Worm (Caenorhabditis elegans) whole organism, L4 larva: Measurements from ENCODE around the gene Y54G2A.37.

ENCODE experiments used
- F37D6.2 ChIP-seq: sonication (generic microtip); optimal IDR thresholded peaks from 2 replicates; lab custom pipeline; 2016; ENCODE audit warnings: mild to moderate bottlenecking, missing genetic modification characterization, missing compliant biosample characterization
- ZK546.5 ChIP-seq, 2 experiments: sonication (generic microtip); optimal IDR thresholded peaks; 2 replicates each; lab custom pipeline; 2017; ENCODE audit warnings: missing biosample characterization in 2 of 2, missing genetic modification characterization in 2 of 2
- aly-2 ChIP-seq: sonication (generic microtip); optimal IDR thresholded peaks from 2 replicates; lab custom pipeline; 2018; ENCODE audit warnings: missing biosample characterization, missing genetic modification characterization
- ama-1 ChIP-seq: fragments of 150-350 bp; optimal IDR thresholded peaks from 2 replicates; lab custom pipeline; 2014; ENCODE audit warnings: inconsistent platforms, mixed read lengths
- ces-1 ChIP-seq: fragments of 150-350 bp; sonication (generic microtip); optimal IDR thresholded peaks from 4 replicates; lab custom pipeline; 2014; ENCODE audit warnings: missing biosample characterization, missing genetic modification reagents, missing genetic modification characterization
- daf-16 ChIP-seq, 3 experiments: sonication (generic microtip); optimal IDR thresholded peaks; 2 replicates each; lab custom pipeline; 2016 to 2017; ENCODE audit warnings: missing genetic modification characterization in 3 of 3, missing genetic modification reagents in 3 of 3, mild to moderate bottlenecking in 2 of 3, missing compliant biosample characterization in 2 of 3, missing biosample characterization in 1 of 3, moderate library complexity in 1 of 3
- daf-19 ChIP-seq: fragments of 200-800 bp; sonication (Bioruptor generic); conservative IDR thresholded peaks from 2 replicates; pipeline ENCODE4 v1.3.6; 2022; ENCODE audit warnings: missing genetic modification characterization, missing compliant biosample characterization
- dmd-8 ChIP-seq: fragments of 200-800 bp; sonication (Bioruptor generic); IDR thresholded peaks from 2 replicates; pipeline ENCODE4 v1.3.6; 2022; ENCODE audit warnings: missing genetic modification characterization, missing compliant biosample characterization
- dmd-9 ChIP-seq: fragments of 200-800 bp; sonication (Bioruptor generic); IDR thresholded peaks from 2 replicates; pipeline ENCODE4 v1.3.6; 2022; ENCODE audit warnings: missing genetic modification reagents, missing genetic modification characterization, missing compliant biosample characterization
- dpl-1 ChIP-seq: fragments of 150-350 bp; optimal IDR thresholded peaks from 2 replicates; lab custom pipeline; 2014; ENCODE audit warnings: missing biosample characterization, missing genetic modification reagents, missing genetic modification characterization
- duxl-1 ChIP-seq: sonication (generic microtip); optimal IDR thresholded peaks from 2 replicates; lab custom pipeline; 2016; ENCODE audit warnings: mild to moderate bottlenecking, missing genetic modification characterization, moderate library complexity, missing compliant biosample characterization; ENCODE audit not compliant: poor library complexity
- dve-1 ChIP-seq: sonication (generic microtip); optimal IDR thresholded peaks from 2 replicates; lab custom pipeline; 2017; ENCODE audit warnings: antibody characterized with exemption, mild to moderate bottlenecking, missing genetic modification characterization, missing compliant biosample characterization; ENCODE audit not compliant: insufficient read depth
- lin-13 ChIP-seq: fragments of 150-350 bp; optimal IDR thresholded peaks from 2 replicates; lab custom pipeline; 2014; ENCODE audit warnings: missing biosample characterization, missing genetic modification reagents, missing genetic modification characterization
- lin-29 ChIP-seq: fragments of 200-800 bp; sonication (Bioruptor generic); IDR thresholded peaks from 2 replicates; pipeline ENCODE4 v1.3.6; 2022; ENCODE audit warnings: missing genetic modification reagents, missing genetic modification characterization, missing compliant biosample characterization
- lin-38 ChIP-seq: fragments of 200-800 bp; sonication (Bioruptor generic); IDR thresholded peaks from 2 replicates; pipeline ENCODE4 v1.3.6; 2022; ENCODE audit warnings: missing genetic modification reagents, missing genetic modification characterization, missing compliant biosample characterization
- lin-39 ChIP-seq: fragments of 150-350 bp; optimal IDR thresholded peaks from 2 replicates; lab custom pipeline; 2014; ENCODE audit warnings: missing biosample characterization, missing genetic modification reagents, missing genetic modification characterization
- lir-3 ChIP-seq: sonication (generic microtip); optimal IDR thresholded peaks from 2 replicates; lab custom pipeline; 2016; ENCODE audit warnings: mild to moderate bottlenecking, missing genetic modification characterization, missing compliant biosample characterization
- lsy-2 ChIP-seq, 2 experiments: fragments of 150-350 bp in 1 of 2; sonication (generic microtip) in 1 of 2; optimal IDR thresholded peaks; 2 replicates each; lab custom pipeline; 2014 to 2017; ENCODE audit warnings: missing biosample characterization in 2 of 2, missing genetic modification characterization in 2 of 2
- mep-1 ChIP-seq: fragments of 150-350 bp; sonication (generic microtip); optimal IDR thresholded peaks from 3 replicates; lab custom pipeline; 2014; ENCODE audit warnings: missing biosample characterization, missing genetic modification characterization
- mes-2 ChIP-seq: sonication (generic microtip); optimal IDR thresholded peaks from 2 replicates; lab custom pipeline; 2016; ENCODE audit warnings: missing genotype, mild to moderate bottlenecking, missing genetic modification characterization, missing compliant biosample characterization; ENCODE audit not compliant: poor library complexity, severe bottlenecking
- mxl-3 ChIP-seq: fragments of 200-800 bp; sonication (Bioruptor generic); optimal IDR thresholded peaks from 2 replicates; lab custom pipeline; 2018; ENCODE audit warnings: mild to moderate bottlenecking, missing genetic modification characterization, missing compliant biosample characterization
- nhr-10 ChIP-seq: fragments of 150-350 bp; optimal IDR thresholded peaks from 2 replicates; lab custom pipeline; 2014; ENCODE audit warnings: missing biosample characterization, missing genetic modification characterization
- nhr-48 ChIP-seq: sonication (generic microtip); optimal IDR thresholded peaks from 2 replicates; lab custom pipeline; 2016; ENCODE audit warnings: mild to moderate bottlenecking, missing genetic modification characterization, missing compliant biosample characterization
- nhr-76 ChIP-seq: fragments of 150-350 bp; optimal IDR thresholded peaks from 2 replicates; lab custom pipeline; 2014; ENCODE audit warnings: missing biosample characterization, missing genetic modification characterization
- nhr-77 ChIP-seq: fragments of 150-350 bp; optimal IDR thresholded peaks from 2 replicates; lab custom pipeline; 2014; ENCODE audit warnings: missing biosample characterization, missing genetic modification characterization
- pha-4 ChIP-seq, 2 experiments: fragments of 150-350 bp in 1 of 2; fragments of 200-800 bp in 1 of 2; sonication (Bioruptor generic) in 1 of 2; IDR thresholded peaks in 1 of 2; optimal IDR thresholded peaks in 1 of 2; 2 replicates each; pipeline versions ENCODE4 v1.3.6 to Lab custom; 2014 to 2022; ENCODE audit warnings: missing genetic modification characterization in 2 of 2, missing genetic modification reagents in 2 of 2, missing biosample characterization in 1 of 2, missing compliant biosample characterization in 1 of 2
- php-3 ChIP-seq: fragments of 200-800 bp; sonication (Bioruptor generic); IDR thresholded peaks from 2 replicates; pipeline ENCODE4 v1.3.6; 2022; ENCODE audit warnings: missing genetic modification reagents, missing genetic modification characterization, missing compliant biosample characterization
- saeg-2 ChIP-seq: fragments of 200-800 bp; sonication (Bioruptor generic); IDR thresholded peaks from 2 replicates; pipeline ENCODE4 v1.3.6; 2022; ENCODE audit warnings: missing genetic modification reagents, missing genetic modification characterization, missing compliant biosample characterization
- sdz-12 ChIP-seq: fragments of 200-800 bp; sonication (Bioruptor generic); optimal IDR thresholded peaks from 2 replicates; lab custom pipeline; 2018; ENCODE audit warnings: mild to moderate bottlenecking, missing genetic modification characterization, missing compliant biosample characterization
- tag-97 ChIP-seq: fragments of 200-800 bp; sonication (Bioruptor generic); IDR thresholded peaks from 2 replicates; pipeline ENCODE4 v1.3.6; 2022; ENCODE audit warnings: missing genetic modification characterization, missing compliant biosample characterization
- zag-1 ChIP-seq: fragments of 150-350 bp; optimal IDR thresholded peaks from 2 replicates; lab custom pipeline; 2014; ENCODE audit warnings: missing biosample characterization, missing genetic modification characterization
- zfp-2 ChIP-seq: sonication (generic microtip); optimal IDR thresholded peaks from 2 replicates; lab custom pipeline; 2016; ENCODE audit warnings: mild to moderate bottlenecking, missing genetic modification characterization, missing compliant biosample characterization
- zip-2 ChIP-seq: fragments of 150-350 bp; optimal IDR thresholded peaks from 2 replicates; lab custom pipeline; 2014; ENCODE audit warnings: missing biosample characterization, missing genetic modification characterization
- ztf-11 ChIP-seq: fragments of 150-350 bp; optimal IDR thresholded peaks from 2 replicates; lab custom pipeline; 2014; ENCODE audit warnings: missing biosample characterization, missing genetic modification characterization
- ztf-7 ChIP-seq: fragments of 150-350 bp; optimal IDR thresholded peaks from 2 replicates; lab custom pipeline; 2014; ENCODE audit warnings: missing biosample characterization, missing genetic modification characterization

Gene Y54G2A.37

DNA sequence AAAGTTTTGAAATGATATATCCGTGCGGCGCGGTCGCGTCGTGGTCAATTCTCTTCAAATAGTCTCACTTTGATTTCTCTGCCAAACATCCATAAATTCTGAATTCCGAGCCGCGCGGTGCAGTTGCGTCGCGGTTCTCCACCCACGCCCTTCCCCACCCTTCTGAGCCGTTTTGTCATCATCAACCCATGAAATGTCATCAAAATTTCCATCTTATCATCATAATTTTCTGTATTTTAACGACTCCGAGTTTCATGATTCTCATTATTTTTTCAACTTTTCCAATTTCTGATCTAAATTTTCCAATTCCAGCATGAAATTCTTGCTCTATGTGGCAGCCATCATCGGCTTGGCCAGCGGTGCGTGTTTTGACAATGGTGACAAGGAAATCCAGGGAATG, 21.7 kb downstream of the Y54G2A.37 start, which contains the start of gene clec-84:
TSS of gene clec-84 (plus strand) at position 301 of the 400 bp plus-strand sequence.
- TF ChIP-seq lin-38 (GFP tag; lab: Robert Waterston, UW) (no peak), lir-3 (no peak), ZK546.5 (tag; optimal IDR thresholded peaks at IDR 0.05; lab: Kevin White, UChicago) (no peak), mxl-3 (GFP tag; lab: Kevin White, UChicago) (no peak), lin-39 (no peak), nhr-77 (tag; lab: Kevin White, UChicago) (no peak), ztf-7 (tag; lab: Kevin White, UChicago) (no peak), aly-2 (tag; lab: Kevin White, UChicago) (no peak), daf-16 (GFP tag; optimal IDR thresholded peaks at IDR 0.05; lab: Kevin White, UChicago) (no peak), daf-16 (tag; optimal IDR thresholded peaks at IDR 0.05; lab: Kevin White, UChicago) (no peak), nhr-76 (tag; lab: Kevin White, UChicago) (no peak)
- TF ChIP-seq, all 104 proteins: peak for 0

DNA sequence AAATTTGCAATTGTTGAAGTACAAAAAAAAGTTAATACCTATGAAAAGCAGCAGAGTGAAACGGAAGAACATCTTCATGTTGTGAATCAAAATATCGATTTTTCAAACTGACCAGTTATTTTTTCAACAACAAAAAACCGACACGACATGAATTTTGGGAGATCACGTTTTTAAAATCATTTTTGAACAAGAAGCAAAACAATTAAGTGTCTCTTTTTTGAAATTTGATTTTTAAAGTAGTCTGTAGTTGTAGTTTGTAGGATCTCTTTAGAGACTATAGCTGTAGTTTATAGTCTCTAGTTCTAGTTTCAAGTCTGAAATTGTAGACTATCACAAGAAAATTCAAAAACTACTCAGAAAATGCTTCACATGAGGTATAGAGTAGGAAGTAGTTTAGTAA, 23.4 kb downstream of the Y54G2A.37 start, which contains the start of gene Y54G2A.15:
TSS of gene Y54G2A.15 (minus strand) at position 101 of the 400 bp plus-strand sequence.
- TF ChIP-seq ztf-11 (tag; lab: Kevin White, UChicago) (no peak), tag-97 (GFP tag; lab: Robert Waterston, UW) (no peak), dmd-9 (GFP tag; lab: Robert Waterston, UW) (no peak), zag-1 (tag; lab: Kevin White, UChicago) (no peak), F37D6.2 (tag; lab: Kevin White, UChicago) (no peak), lin-13 (GFP tag; lab: Kevin White, UChicago) (no peak), mes-2 (tag; lab: Kevin White, UChicago) (no peak), saeg-2 (GFP tag; lab: Robert Waterston, UW) (no peak), duxl-1 (tag; lab: Kevin White, UChicago) (no peak), zfp-2 (tag; lab: Kevin White, UChicago) (no peak), dmd-8 (GFP tag; lab: Robert Waterston, UW) (no peak), lin-29 (GFP tag; lab: Robert Waterston, UW) (no peak), daf-19 (GFP tag; lab: Robert Waterston, UW) (no peak), zip-2 (tag; lab: Kevin White, UChicago) (no peak), ces-1 (no peak), php-3 (no peak), nhr-48 (tag; lab: Kevin White, UChicago) (no peak), mxl-3 (GFP tag; lab: Kevin White, UChicago) (no peak)

DNA sequence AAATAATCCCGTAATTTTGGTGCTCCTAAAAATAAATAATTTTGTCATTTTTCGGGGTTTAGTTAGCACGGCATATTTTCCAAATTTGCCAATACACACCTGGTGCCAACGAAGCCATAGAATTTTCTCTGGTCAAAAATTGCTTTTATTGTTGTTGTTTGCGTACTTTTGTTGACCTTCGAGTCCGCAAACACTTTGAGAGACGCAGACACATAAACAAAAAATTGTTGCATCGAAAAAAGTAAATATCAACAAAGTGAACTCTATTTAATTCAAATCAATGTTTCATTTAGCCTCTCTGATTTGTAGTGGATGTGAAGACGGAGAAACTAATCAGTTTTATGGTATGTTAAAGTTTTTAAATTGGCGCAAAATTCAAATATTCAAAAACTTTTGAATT, 25.8 kb downstream of the Y54G2A.37 start, which contains the start of gene Y54G2A.40:
TSS of gene Y54G2A.40 (plus strand) at position 213 of the 400 bp plus-strand sequence.
- TF ChIP-seq daf-16 (GFP tag; optimal IDR thresholded peaks at IDR 0.05; lab: Kevin White, UChicago) = peak in 1 of 2 experiments; percentile 81
- peak; percentile 91 for TF ChIP-seq daf-16 (tag; optimal IDR thresholded peaks at IDR 0.05; lab: Kevin White, UChicago)
- no peak for TF ChIP-seq sdz-12 (GFP tag; lab: Kevin White, UChicago)
- peak; percentile 4 for TF ChIP-seq nhr-77 (tag; lab: Kevin White, UChicago)
- TF ChIP-seq mes-2 (tag; lab: Kevin White, UChicago) = peak; percentile 62
- TF ChIP-seq lsy-2 (tag; optimal IDR thresholded peaks at IDR 0.05; lab: Kevin White, UChicago) = peak in 1 of 2 experiments; percentile 76
- TF ChIP-seq dve-1 (tag; lab: Kevin White, UChicago) = peak; percentile 28
- TF ChIP-seq dpl-1 = peak; percentile 33
- no peak for TF ChIP-seq pha-4 (GFP tag; IDR thresholded peaks at IDR 0.05; lab: Robert Waterston, UW)
- peak; percentile 80 for TF ChIP-seq pha-4 (tag; optimal IDR thresholded peaks at IDR 0.05; lab: Kevin White, UChicago)
- peak; percentile 30; the same call in 1 of the 2 replicates for TF ChIP-seq lin-38 (GFP tag; lab: Robert Waterston, UW)
- no peak for TF ChIP-seq aly-2 (tag; lab: Kevin White, UChicago)
- no peak for TF ChIP-seq nhr-10 (tag; lab: Kevin White, UChicago)
- peak; percentile 14 for TF ChIP-seq mep-1 (tag; lab: Kevin White, UChicago)
- TF ChIP-seq ama-1 (lab: Kevin White, UChicago) = no peak
